Worm (Caenorhabditis elegans) whole organism, late embryonic: ENCODE data around the gene hil-1.

Experiments used
- C08G9.2 ChIP-seq: sonication (generic microtip); optimal IDR thresholded peaks from 2 replicates; lab custom pipeline; 2016; ENCODE audit warnings: mild to moderate bottlenecking, missing genetic modification characterization, moderate library complexity, missing compliant biosample characterization
- F13H6.1 ChIP-seq: sonication (generic microtip); optimal IDR thresholded peaks from 2 replicates; lab custom pipeline; 2016; ENCODE audit warnings: missing genetic modification characterization, missing compliant biosample characterization
- T23F11.4 ChIP-seq: fragments of 200-800 bp; sonication (Bioruptor generic); optimal IDR thresholded peaks from 2 replicates; lab custom pipeline; 2018; ENCODE audit warnings: mild to moderate bottlenecking, missing genetic modification characterization, missing compliant biosample characterization
- Y22D7AL.16 ChIP-seq: sonication (generic microtip); optimal IDR thresholded peaks from 2 replicates; lab custom pipeline; 2016; ENCODE audit warnings: missing genetic modification characterization, missing compliant biosample characterization
- ama-1 ChIP-seq: fragments of 150-350 bp; optimal IDR thresholded peaks from 2 replicates; lab custom pipeline; 2014
- ceh-18 ChIP-seq: sonication (generic microtip); optimal IDR thresholded peaks from 2 replicates; lab custom pipeline; 2016; ENCODE audit warnings: missing genetic modification characterization, missing compliant biosample characterization
- ceh-19 ChIP-seq: fragments of 200-800 bp; sonication (Bioruptor generic); optimal IDR thresholded peaks from 2 replicates; lab custom pipeline; 2018; ENCODE audit warnings: mild to moderate bottlenecking, missing genetic modification characterization, missing compliant biosample characterization
- ceh-24 ChIP-seq: sonication (generic microtip); optimal IDR thresholded peaks from 2 replicates; lab custom pipeline; 2016; ENCODE audit warnings: mild to moderate bottlenecking, missing genetic modification characterization, missing compliant biosample characterization
- ceh-30 ChIP-seq: fragments of 150-350 bp; optimal IDR thresholded peaks from 2 replicates; lab custom pipeline; 2014; ENCODE audit warnings: missing biosample characterization, missing genetic modification characterization
- ceh-34 ChIP-seq: sonication (generic microtip); optimal IDR thresholded peaks from 2 replicates; lab custom pipeline; 2016; ENCODE audit warnings: mild to moderate bottlenecking, missing genetic modification characterization, missing compliant biosample characterization
- ceh-45 ChIP-seq: fragments of 200-800 bp; sonication (Bioruptor generic); IDR thresholded peaks from 2 replicates; pipeline ENCODE4 v1.3.6; 2022; ENCODE audit warnings: missing genetic modification reagents, missing genetic modification characterization, missing compliant biosample characterization
- ceh-9 ChIP-seq: sonication (generic microtip); optimal IDR thresholded peaks from 2 replicates; lab custom pipeline; 2016; ENCODE audit warnings: mild to moderate bottlenecking, missing genetic modification characterization, inconsistent platforms, missing compliant biosample characterization
- dmd-4 ChIP-seq: sonication (generic microtip); optimal IDR thresholded peaks from 2 replicates; lab custom pipeline; 2016; ENCODE audit warnings: borderline replicate concordance, missing genetic modification characterization, missing compliant biosample characterization
- dve-1 ChIP-seq: sonication (generic microtip); optimal IDR thresholded peaks from 2 replicates; lab custom pipeline; 2017; ENCODE audit warnings: antibody characterized with exemption, mild to moderate bottlenecking, missing genetic modification characterization, missing compliant biosample characterization
- elt-2 ChIP-seq: sonication (generic microtip); optimal IDR thresholded peaks from 2 replicates; lab custom pipeline; 2016; ENCODE audit warnings: missing genetic modification reagents, missing genetic modification characterization, missing compliant biosample characterization
- ets-4 ChIP-seq: sonication (generic microtip); optimal IDR thresholded peaks from 2 replicates; lab custom pipeline; 2016; ENCODE audit warnings: missing genetic modification characterization, missing compliant biosample characterization
- eyg-1 ChIP-seq: sonication (generic microtip); optimal IDR thresholded peaks from 2 replicates; lab custom pipeline; 2016; ENCODE audit warnings: missing genotype, missing genetic modification characterization, missing compliant biosample characterization
- fax-1 ChIP-seq: sonication (generic microtip); optimal IDR thresholded peaks from 2 replicates; lab custom pipeline; 2016; ENCODE audit warnings: missing genotype, missing genetic modification characterization, missing compliant biosample characterization
- fkh-10 ChIP-seq: fragments of 150-350 bp; optimal IDR thresholded peaks from 2 replicates; lab custom pipeline; 2014; ENCODE audit warnings: missing biosample characterization, missing genetic modification reagents, missing genetic modification characterization
- gmeb-2 ChIP-seq: sonication (generic microtip); optimal IDR thresholded peaks from 2 replicates; lab custom pipeline; 2016; ENCODE audit warnings: missing genetic modification characterization, inconsistent platforms, missing compliant biosample characterization
- hlh-15 ChIP-seq: sonication (generic microtip); optimal IDR thresholded peaks from 2 replicates; lab custom pipeline; 2016; ENCODE audit warnings: missing genetic modification characterization, missing compliant biosample characterization
- hlh-6 ChIP-seq: sonication (generic microtip); optimal IDR thresholded peaks from 2 replicates; lab custom pipeline; 2016; ENCODE audit warnings: missing genotype, missing genetic modification characterization, missing compliant biosample characterization
- hlh-8 ChIP-seq: sonication (generic microtip); optimal IDR thresholded peaks from 2 replicates; lab custom pipeline; 2016; ENCODE audit warnings: missing genotype, missing genetic modification characterization, missing compliant biosample characterization
- lim-6 ChIP-seq: sonication (generic microtip); optimal IDR thresholded peaks from 2 replicates; lab custom pipeline; 2016; ENCODE audit warnings: missing genetic modification characterization, missing compliant biosample characterization
- lin-11 ChIP-seq: fragments of 200-800 bp; sonication (Bioruptor generic); optimal IDR thresholded peaks from 2 replicates; lab custom pipeline; 2018; ENCODE audit warnings: mild to moderate bottlenecking, missing genetic modification characterization, missing compliant biosample characterization
- nfya-1 ChIP-seq: sonication (generic microtip); optimal IDR thresholded peaks from 2 replicates; lab custom pipeline; 2017; ENCODE audit warnings: missing genetic modification characterization, mild to moderate bottlenecking, missing compliant biosample characterization, antibody characterized with exemption, moderate library complexity
- nhr-11 ChIP-seq: fragments of 150-350 bp; optimal IDR thresholded peaks from 2 replicates; lab custom pipeline; 2014; ENCODE audit warnings: missing biosample characterization, missing genetic modification characterization
- npax-4 ChIP-seq: sonication (generic microtip); optimal IDR thresholded peaks from 2 replicates; lab custom pipeline; 2016; ENCODE audit warnings: missing genetic modification characterization, missing compliant biosample characterization
- pat-9 ChIP-seq: fragments of 200-800 bp; sonication (Bioruptor generic); optimal IDR thresholded peaks from 2 replicates; lab custom pipeline; 2018; ENCODE audit warnings: mild to moderate bottlenecking, missing genetic modification characterization, moderate library complexity, missing compliant biosample characterization
- pha-4 ChIP-seq: fragments of 150-350 bp; optimal IDR thresholded peaks from 2 replicates; lab custom pipeline; 2018; ENCODE audit warnings: missing biosample characterization, missing genetic modification reagents, missing genetic modification characterization
- sox-2 ChIP-seq: fragments of 200-800 bp; sonication (Bioruptor generic); IDR thresholded peaks from 2 replicates; pipeline ENCODE4 v1.3.6; 2022; ENCODE audit warnings: missing genetic modification reagents, missing genetic modification characterization, missing compliant biosample characterization
- sox-4 ChIP-seq: sonication (generic microtip); optimal IDR thresholded peaks from 2 replicates; lab custom pipeline; 2017; ENCODE audit warnings: mild to moderate bottlenecking, missing genetic modification characterization, inconsistent platforms, missing compliant biosample characterization
- syd-9 ChIP-seq: sonication (generic microtip); optimal IDR thresholded peaks from 2 replicates; lab custom pipeline; 2016; ENCODE audit warnings: mild to moderate bottlenecking, missing genetic modification characterization, moderate library complexity, missing compliant biosample characterization
- tbx-2 ChIP-seq: sonication (generic microtip); optimal IDR thresholded peaks from 2 replicates; lab custom pipeline; 2016; ENCODE audit warnings: missing genetic modification characterization, missing compliant biosample characterization
- tbx-7 ChIP-seq: sonication (generic microtip); optimal IDR thresholded peaks from 2 replicates; lab custom pipeline; 2016; ENCODE audit warnings: missing genotype, missing genetic modification characterization, missing compliant biosample characterization
- unc-55 ChIP-seq: sonication (generic microtip); optimal IDR thresholded peaks from 2 replicates; lab custom pipeline; 2017; ENCODE audit warnings: missing biosample characterization, missing genetic modification reagents, missing genetic modification characterization
- unc-86 ChIP-seq: sonication (generic microtip); optimal IDR thresholded peaks from 2 replicates; lab custom pipeline; 2016; ENCODE audit warnings: missing genetic modification characterization, missing compliant biosample characterization
- ztf-16 ChIP-seq: sonication (generic microtip); optimal IDR thresholded peaks from 2 replicates; lab custom pipeline; 2017; ENCODE audit warnings: missing genetic modification characterization, missing compliant biosample characterization

hil-1 gene

DNA sequence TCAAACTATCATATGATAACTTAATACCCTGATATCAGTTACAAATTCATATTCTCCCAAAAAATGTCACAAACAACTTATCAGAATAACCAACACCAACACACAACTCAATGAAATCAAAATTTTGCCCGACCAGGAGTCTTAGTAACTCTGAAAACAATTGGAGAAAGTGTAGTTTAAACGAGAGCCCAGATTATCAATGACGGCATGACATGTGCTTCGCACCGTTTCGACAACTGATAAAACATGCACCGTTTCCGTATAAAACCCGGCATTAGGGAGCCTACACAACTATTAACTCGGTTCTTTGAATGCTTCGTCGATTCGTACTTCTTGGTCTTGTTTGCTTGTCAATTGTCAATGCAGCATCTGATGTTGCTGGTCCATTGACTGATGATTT, 44.0 kb downstream of the hil-1 start, which contains the start of gene fil-1:
TSS of gene fil-1 (plus strand) at position 219 of the 400 bp plus-strand sequence.
- TF ChIP-seq syd-9: no peak
- TF ChIP-seq ceh-9: no peak
- no peak for TF ChIP-seq F13H6.1
- no peak for TF ChIP-seq hlh-8 (tag; lab: Kevin White, UChicago)
- TF ChIP-seq ceh-18: no peak
- TF ChIP-seq fkh-10: no peak
- no peak for TF ChIP-seq dve-1 (tag; lab: Kevin White, UChicago)
- no peak for TF ChIP-seq fax-1
- no peak for TF ChIP-seq ceh-19 (GFP tag; lab: Kevin White, UChicago)
- TF ChIP-seq, all 69 proteins: peak for 0

DNA sequence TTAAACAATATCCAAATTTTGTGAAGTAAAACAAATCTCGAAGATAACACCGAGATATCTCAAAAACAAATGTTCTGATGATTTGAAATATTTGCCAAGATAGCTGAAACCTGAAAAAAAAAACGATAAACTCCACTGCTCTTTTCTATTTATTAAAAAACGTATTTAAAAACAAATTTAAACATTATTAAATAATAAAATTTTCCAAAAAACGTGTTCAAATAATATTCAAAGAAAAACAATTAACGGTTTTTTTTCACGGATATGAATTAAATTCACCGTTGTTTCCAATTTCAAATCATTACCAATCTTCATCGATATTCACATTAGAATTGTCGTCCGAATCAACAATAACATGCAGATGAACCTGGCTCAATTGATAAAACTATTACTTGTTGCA, 46.7 kb downstream of the hil-1 start, which contains the start of gene irld-14:
TSS of gene irld-14 (plus strand) at position 301 of the 400 bp plus-strand sequence.
- no peak for TF ChIP-seq hlh-6 (tag; lab: Kevin White, UChicago)
- no peak for TF ChIP-seq pat-9 (tag; lab: Kevin White, UChicago)
- TF ChIP-seq Y22D7AL.16: no peak
- no peak for TF ChIP-seq tbx-2 (tag; lab: Kevin White, UChicago)
- no peak for TF ChIP-seq ets-4 (tag; lab: Kevin White, UChicago)
- TF ChIP-seq, all 69 proteins: peak for 0

DNA sequence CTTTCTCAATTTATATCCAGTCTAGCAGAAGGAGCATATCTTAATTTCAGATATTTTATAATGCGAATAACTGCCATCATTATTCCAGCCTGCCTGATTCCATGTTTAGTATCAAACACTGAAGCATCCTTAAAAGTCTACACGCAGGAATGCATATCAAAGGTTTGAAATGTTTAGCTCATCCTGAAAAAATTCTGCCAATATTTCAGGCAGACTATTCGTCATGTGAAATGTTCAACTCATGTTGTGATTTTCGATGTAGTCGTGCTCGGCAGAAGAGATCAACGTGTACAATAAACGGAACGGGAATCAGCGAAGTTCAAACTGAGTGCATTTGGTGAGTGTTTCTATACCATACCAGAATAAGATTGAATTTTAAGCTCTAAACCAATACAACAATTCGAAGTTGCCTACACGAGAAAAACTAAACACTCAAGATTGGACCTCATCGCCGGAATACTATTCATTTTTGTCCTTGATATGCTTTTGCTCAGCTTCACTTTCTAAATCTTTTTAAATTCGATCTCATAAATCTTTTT, 50.0 kb downstream of the hil-1 start, which contains the start of gene T01C3.11:
TSS of gene T01C3.11 (plus strand) at position 51 of the 539 bp plus-strand sequence.
- TF ChIP-seq sox-2 (GFP tag; lab: Robert Waterston, UW): no peak
- no peak for TF ChIP-seq ama-1 (lab: Kevin White, UChicago)
- TF ChIP-seq Y22D7AL.16: no peak
- no peak for TF ChIP-seq T23F11.4 (GFP tag; lab: Kevin White, UChicago)
- TF ChIP-seq pha-4 (tag; lab: Kevin White, UChicago): no peak
- no peak for TF ChIP-seq fkh-10
- no peak for TF ChIP-seq ceh-24 (tag; lab: Kevin White, UChicago)
- TF ChIP-seq elt-2: no peak
- no peak for TF ChIP-seq ceh-30 (tag; lab: Kevin White, UChicago)
- TF ChIP-seq lim-6 (tag; lab: Kevin White, UChicago): no peak

DNA sequence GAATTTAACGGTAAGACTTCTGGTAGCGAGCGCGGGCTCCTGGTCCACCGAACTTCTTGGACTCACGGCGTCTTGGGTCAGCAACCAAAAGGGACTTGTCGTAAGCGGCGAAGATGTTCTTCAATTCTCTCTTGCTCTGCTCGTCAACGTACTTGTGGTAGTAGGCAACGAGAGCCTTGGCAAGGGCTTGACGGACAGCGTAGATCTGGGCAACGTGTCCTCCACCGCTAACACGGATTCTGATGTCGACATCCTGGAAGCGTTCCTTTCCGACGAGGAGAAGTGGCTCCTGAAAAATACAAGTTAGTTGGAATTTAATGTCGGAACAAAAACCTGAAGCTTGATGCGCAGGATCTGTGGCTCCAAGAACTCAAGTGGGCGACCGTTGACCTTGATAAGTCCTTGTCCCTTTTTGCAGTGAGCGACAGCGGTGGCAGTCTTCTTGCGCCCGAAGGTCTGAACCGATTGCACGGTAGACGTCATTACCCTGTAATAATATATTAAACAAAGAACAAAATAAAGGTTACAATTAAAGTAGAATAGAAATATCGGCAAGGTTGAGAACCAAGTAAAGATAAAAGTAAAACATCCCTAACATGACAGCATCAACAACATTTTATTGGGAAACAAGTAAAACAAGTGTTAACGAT, 50.6 kb downstream of the hil-1 start, which contains the start of gene rps-16:
TSS of gene rps-16 (minus strand) at position 487 of the 650 bp plus-strand sequence.
- TF ChIP-seq unc-86 (tag; lab: Kevin White, UChicago): no peak
- TF ChIP-seq sox-4: no peak
- no peak for TF ChIP-seq lin-11 (tag; lab: Kevin White, UChicago)
- TF ChIP-seq ztf-16 (tag; lab: Kevin White, UChicago): no peak
- TF ChIP-seq eyg-1 (tag; lab: Kevin White, UChicago): no peak
- no peak for TF ChIP-seq T23F11.4 (GFP tag; lab: Kevin White, UChicago)
- no peak for TF ChIP-seq ceh-24 (tag; lab: Kevin White, UChicago)
- TF ChIP-seq syd-9: no peak
- TF ChIP-seq dmd-4 (tag; lab: Kevin White, UChicago): no peak
- TF ChIP-seq ceh-9: no peak
- TF ChIP-seq nfya-1 (tag; lab: Kevin White, UChicago): no peak
- TF ChIP-seq sox-2 (GFP tag; lab: Robert Waterston, UW): no peak
- no peak for TF ChIP-seq tbx-2 (tag; lab: Kevin White, UChicago)
- TF ChIP-seq elt-2: no peak
- TF ChIP-seq gmeb-2 (tag; lab: Kevin White, UChicago): no peak
- no peak for TF ChIP-seq pha-4 (tag; lab: Kevin White, UChicago)
- TF ChIP-seq ceh-45 (GFP tag; lab: Robert Waterston, UW): no peak
- TF ChIP-seq hlh-15 (tag; lab: Kevin White, UChicago): no peak

DNA sequence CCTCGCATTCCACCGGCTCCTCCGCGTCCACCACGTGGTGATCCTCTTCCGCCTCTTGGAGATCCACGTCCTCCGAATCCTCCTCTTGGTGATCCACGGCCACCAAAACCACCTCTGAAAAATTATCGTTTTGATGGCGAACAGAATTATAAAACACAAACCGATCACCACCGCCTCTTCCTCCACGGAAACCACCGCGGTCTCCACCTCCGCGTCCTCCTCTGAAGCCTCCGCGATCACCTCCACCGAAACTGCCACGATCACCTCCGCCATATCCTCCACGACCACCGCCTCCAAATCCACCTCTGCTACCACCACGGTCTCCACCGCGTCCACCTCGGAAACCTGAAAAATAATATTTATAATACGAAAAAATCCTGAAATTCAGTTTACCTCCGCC, 52.0 kb downstream of the hil-1 start:
- no peak for TF ChIP-seq eyg-1 (tag; lab: Kevin White, UChicago)
- TF ChIP-seq unc-55 (GFP tag; lab: Kevin White, UChicago): no peak
- no peak for TF ChIP-seq nhr-11 (tag; lab: Kevin White, UChicago)
- TF ChIP-seq C08G9.2 (tag; lab: Kevin White, UChicago): no peak
- no peak for TF ChIP-seq npax-4
- TF ChIP-seq ceh-34: no peak
- TF ChIP-seq ceh-45 (GFP tag; lab: Robert Waterston, UW): no peak
- no peak for TF ChIP-seq tbx-7 (tag; lab: Kevin White, UChicago)
- no peak for TF ChIP-seq pat-9 (tag; lab: Kevin White, UChicago)
